Fruit fly (Drosophila melanogaster): ENCODE measurements around the gene CG9649.

- TF ChIP-seq Gug (GFP tag; IDR thresholded peaks at IDR 0.05), result no peak
- no peak for TF ChIP-seq Ets21C (GFP tag; optimal IDR thresholded peaks at IDR 0.05)
These were observed 2.9 kb downstream of the CG9649 start, which contains the start of gene Dop1R1 for dm6 chr3R:14214776-14215175.
